Worm (Caenorhabditis elegans): ENCODE measurements around the gene Y75B8A.39.

Gene Y75B8A.39

ce11 chrIII:12304805-12305377 lies 8.1 kb upstream of the Y75B8A.39 start:
- TF ChIP-seq cebp-1 (GFP tag; IDR thresholded peaks at IDR 0.05) (peak; percentile 84), cebp-1 (tag; optimal IDR thresholded peaks at IDR 0.05) (peak; percentile 92), attf-3 (GFP tag; conservative IDR thresholded peaks at IDR 0.05) (no peak), attf-5 (GFP tag; optimal IDR thresholded peaks at IDR 0.05) (peak; percentile 27), snpc-4 (GFP tag; optimal IDR thresholded peaks at IDR 0.05) (no peak), snpc-4 (tag; optimal IDR thresholded peaks at IDR 0.05) (peak in 1 of 4 experiments; percentile 13)

ce11 chrIII:12307475-12307874 lies 5.5 kb upstream of the Y75B8A.39 start, which contains the start of gene pqn-92:
TSS of gene pqn-92 (plus strand) at chrIII:12307781.
- TF ChIP-seq rpc-1 (optimal IDR thresholded peaks at IDR 0.05) (no peak), rpc-1 (tag; optimal IDR thresholded peaks at IDR 0.05) (no peak), nhr-80 (tag; optimal IDR thresholded peaks at IDR 0.05) (peak; percentile 70)

DNA sequence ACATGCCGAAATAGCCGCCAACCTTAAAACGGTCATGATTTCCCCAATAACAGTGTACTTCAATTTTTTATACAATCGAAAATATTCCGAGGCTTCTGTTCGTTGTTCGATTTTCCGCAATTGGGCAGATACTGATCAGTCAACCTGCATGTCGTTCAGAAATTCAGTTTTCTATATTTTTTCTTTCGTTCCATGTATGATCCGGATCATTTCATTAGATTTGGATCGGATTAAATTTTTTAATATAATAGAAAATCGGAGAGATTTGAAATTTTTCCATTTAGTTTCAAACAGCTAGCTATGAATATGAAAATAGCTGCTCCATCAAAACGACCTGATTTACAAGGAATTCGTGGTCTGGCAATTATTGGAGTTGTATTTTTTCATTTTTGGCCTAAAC lies 2.2 kb downstream of the Y75B8A.39 start, which contains the start of gene Y75B8A.37:
Gene Y75B8A.37, plus strand, starts transcription at position 301 of the 400 bp plus-strand sequence.
- TF ChIP-seq ama-1 (optimal IDR thresholded peaks at IDR 0.05) = no peak
- no peak for TF ChIP-seq ama-1 (GFP tag; optimal IDR thresholded peaks at IDR 0.05)
- TF ChIP-seq Y53F4B.3 (GFP tag; IDR thresholded peaks at IDR 0.05) = no peak
- no peak for TF ChIP-seq hsf-1 (GFP tag; IDR thresholded peaks at IDR 0.05)
- no peak for TF ChIP-seq snpc-3.4 (tag; optimal IDR thresholded peaks at IDR 0.05)
- no peak for TF ChIP-seq rec-8 (tag; optimal IDR thresholded peaks at IDR 0.05)
- no peak for TF ChIP-seq somi-1 (GFP tag; optimal IDR thresholded peaks at IDR 0.05)
- TF ChIP-seq hlh-26 (GFP tag; conservative IDR thresholded peaks at IDR 0.05) = no peak
- no peak for TF ChIP-seq F57C9.4 (tag; optimal IDR thresholded peaks at IDR 0.05)
- no peak for TF ChIP-seq hmg-20 (GFP tag; IDR thresholded peaks at IDR 0.05)

ce11 chrIII:12316552-12316951 lies 3.6 kb downstream of the Y75B8A.39 start:
- TF ChIP-seq madf-8 (GFP tag; conservative IDR thresholded peaks at IDR 0.05) (peak; percentile 66), xnd-1 (tag; optimal IDR thresholded peaks at IDR 0.05) (peak; percentile 60), dox-1 (GFP tag; IDR thresholded peaks at IDR 0.05) (0 out of 2 replicates have a peak, but pooled peaks have one; percentile 17), ceh-91 (GFP tag; IDR thresholded peaks at IDR 0.05) (0 out of 2 replicates have a peak, but pooled peaks have one; percentile 14), ztf-18 (tag; optimal IDR thresholded peaks at IDR 0.05) (peak; percentile 85), madf-6 (GFP tag; IDR thresholded peaks at IDR 0.05) (peak; percentile 69)

DNA sequence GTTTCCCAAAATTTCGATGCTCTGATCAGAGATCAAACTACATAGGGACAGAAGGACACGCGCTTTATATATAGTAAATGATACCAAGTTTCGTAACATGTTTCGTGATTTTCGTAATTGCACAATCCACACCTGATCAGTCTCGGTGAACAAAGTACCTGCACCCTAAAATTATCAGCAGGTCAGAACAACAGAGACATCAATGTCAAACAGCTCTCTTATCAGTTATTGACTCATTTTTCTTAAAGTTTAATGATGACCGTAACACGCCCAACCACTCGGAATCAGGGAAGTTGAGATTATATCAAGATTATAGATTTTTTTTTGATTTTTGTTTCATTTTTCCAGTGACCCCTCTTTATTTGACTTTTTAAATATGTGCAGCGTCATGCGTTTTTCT lies 4.5 kb downstream of the Y75B8A.39 start:
- TF ChIP-seq ceh-79 (tag; optimal IDR thresholded peaks at IDR 0.05) = no peak
- TF ChIP-seq fkh-3 (tag; optimal IDR thresholded peaks at IDR 0.05) = no peak
- peak; percentile 47 for TF ChIP-seq dox-1 (GFP tag; IDR thresholded peaks at IDR 0.05)
- no peak for TF ChIP-seq ceh-100 (GFP tag; IDR thresholded peaks at IDR 0.05)
- TF ChIP-seq unc-62 (GFP tag; optimal IDR thresholded peaks at IDR 0.05) = peak; percentile 75
- TF ChIP-seq chd-7 (tag; optimal IDR thresholded peaks at IDR 0.05) = no peak
- TF ChIP-seq ceh-27 (GFP tag; optimal IDR thresholded peaks at IDR 0.05) = no peak
- TF ChIP-seq hrde-1 (tag; optimal IDR thresholded peaks at IDR 0.05; ENCODE audit: borderline replicate concordance) = no peak
- no peak for TF ChIP-seq mcd-1 (GFP tag; IDR thresholded peaks at IDR 0.05)
- TF ChIP-seq nhr-80 (tag; optimal IDR thresholded peaks at IDR 0.05) = peak; percentile 77
- no peak for TF ChIP-seq ets-4 (GFP tag; optimal IDR thresholded peaks at IDR 0.05)
- no peak for TF ChIP-seq snpc-3.4 (tag; optimal IDR thresholded peaks at IDR 0.05)
- no peak for TF ChIP-seq lin-35 (GFP tag; optimal IDR thresholded peaks at IDR 0.05)
- no peak for TF ChIP-seq nhr-120 (GFP tag; IDR thresholded peaks at IDR 0.05)
- TF ChIP-seq K11D2.4 (GFP tag; IDR thresholded peaks at IDR 0.05) = no peak
- TF ChIP-seq lin-54 (GFP tag; optimal IDR thresholded peaks at IDR 0.05) = no peak
- TF ChIP-seq nhr-90 (tag; optimal IDR thresholded peaks at IDR 0.05) = no peak
- TF ChIP-seq dpff-1 (tag; optimal IDR thresholded peaks at IDR 0.05) = no peak
- TF ChIP-seq cebp-1 (GFP tag; IDR thresholded peaks at IDR 0.05) = peak; percentile 72
- peak; percentile 71 for TF ChIP-seq cebp-1 (tag; optimal IDR thresholded peaks at IDR 0.05)
- TF ChIP-seq F57C9.4 (tag; optimal IDR thresholded peaks at IDR 0.05) = no peak
- no peak for TF ChIP-seq F52B5.7 (tag; optimal IDR thresholded peaks at IDR 0.05)
- no peak for TF ChIP-seq zim-3 (tag; optimal IDR thresholded peaks at IDR 0.05)
- TF ChIP-seq unc-130 (GFP tag; optimal IDR thresholded peaks at IDR 0.05) = no peak

Data from whole organism, young adult.